Fruit fly (Drosophila melanogaster): Measurements from ENCODE around the gene lectin-33A.

The lectin-33A gene

DNA sequence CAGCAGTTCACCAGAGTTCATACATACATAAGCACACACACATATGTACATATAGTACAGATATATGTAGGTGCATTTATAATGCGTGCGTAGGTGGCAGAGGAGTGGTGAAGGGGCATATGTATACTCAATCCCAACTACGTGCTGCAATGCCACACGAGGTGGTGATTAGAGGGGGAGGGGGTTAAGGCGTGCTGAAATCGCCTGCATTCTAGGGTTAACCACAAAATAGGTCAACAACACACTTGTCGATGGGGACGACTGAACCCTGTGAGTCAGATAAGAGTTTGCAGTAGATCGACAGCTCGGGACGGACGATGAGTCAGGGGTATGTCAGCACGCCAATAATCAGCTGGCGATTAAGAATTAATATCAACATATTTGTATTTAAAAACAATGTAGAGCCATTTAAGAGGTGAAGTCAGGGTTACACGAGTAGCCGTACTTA, 43.6 kb downstream of the lectin-33A start:
- no peak for TF ChIP-seq dsf (GFP tag; optimal IDR thresholded peaks at IDR 0.05; ENCODE audit: borderline replicate concordance)
- peak; percentile 45 for TF ChIP-seq psq (GFP tag; optimal IDR thresholded peaks at IDR 0.05)
- no peak for TF ChIP-seq pan (optimal IDR thresholded peaks at IDR 0.05)
- no peak for TF ChIP-seq fru (GFP tag; optimal IDR thresholded peaks at IDR 0.05)
- peak; percentile 15 for TF ChIP-seq br (GFP tag; optimal IDR thresholded peaks at IDR 0.05)
- TF ChIP-seq Hr83 (GFP tag; optimal IDR thresholded peaks at IDR 0.05; ENCODE audit: poor library complexity, severe bottlenecking), result peak; percentile 25
- no peak for TF ChIP-seq rgr (GFP tag; optimal IDR thresholded peaks at IDR 0.05)
- TF ChIP-seq Hr78 (GFP tag; optimal IDR thresholded peaks at IDR 0.05), result no peak

DNA sequence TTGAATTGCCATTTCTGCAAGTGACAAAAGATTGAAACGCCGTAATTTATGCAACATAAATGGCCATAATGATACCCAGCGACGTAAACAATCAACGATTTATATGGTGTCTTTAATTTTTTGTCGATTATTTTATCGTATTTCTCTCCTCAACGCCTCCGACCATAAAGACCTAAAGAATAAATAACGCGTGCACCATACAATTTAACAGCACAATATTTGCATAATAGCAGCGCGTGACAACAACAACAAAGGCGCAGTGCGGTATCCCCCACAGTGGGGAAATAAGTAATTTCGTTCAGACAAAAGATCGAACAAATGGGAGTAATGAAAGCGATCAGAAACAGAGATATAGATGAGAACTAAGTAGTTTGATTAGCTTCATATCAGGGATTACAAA, 44.2 kb downstream of the lectin-33A start:
- TF ChIP-seq dmrt93B (GFP tag; optimal IDR thresholded peaks at IDR 0.05) (peak; percentile 7), Dfd (GFP tag; optimal IDR thresholded peaks at IDR 0.05) (no peak), ey (GFP tag; optimal IDR thresholded peaks at IDR 0.05) (no peak), Sp1 (GFP tag; optimal IDR thresholded peaks at IDR 0.05) (no peak), Rel (GFP tag; optimal IDR thresholded peaks at IDR 0.05) (no peak), Rel (tag; optimal IDR thresholded peaks at IDR 0.05) (peak; percentile 26), h (GFP tag; optimal IDR thresholded peaks at IDR 0.05) (peak; percentile 70), sv (GFP tag; optimal IDR thresholded peaks at IDR 0.05) (no peak), dl (GFP tag; optimal IDR thresholded peaks at IDR 0.05; ENCODE audit: insufficient read depth in 1 of 2, partially characterized antibody in 2 of 2) (no peak), Hnf4 (GFP tag; optimal IDR thresholded peaks at IDR 0.05) (peak; percentile 31), CrebA (GFP tag; optimal IDR thresholded peaks at IDR 0.05; ENCODE audit: borderline replicate concordance) (no peak), CG9705 (GFP tag; optimal IDR thresholded peaks at IDR 0.05) (peak; percentile 24), Vsx2 (GFP tag; optimal IDR thresholded peaks at IDR 0.05; ENCODE audit: partially characterized antibody) (no peak), lola (GFP tag; optimal IDR thresholded peaks at IDR 0.05) (no peak), tai (GFP tag; optimal IDR thresholded peaks at IDR 0.05) (no peak), fru (GFP tag; optimal IDR thresholded peaks at IDR 0.05) (no peak), br (GFP tag; optimal IDR thresholded peaks at IDR 0.05) (no peak), Jra (GFP tag; optimal IDR thresholded peaks at IDR 0.05) (no peak), CG32264 (GFP tag; optimal IDR thresholded peaks at IDR 0.05) (no peak), N (GFP tag; optimal IDR thresholded peaks at IDR 0.05) (no peak), Abd-B (GFP tag; optimal IDR thresholded peaks at IDR 0.05) (no peak), woc (GFP tag; optimal IDR thresholded peaks at IDR 0.05) (no peak), psq (GFP tag; optimal IDR thresholded peaks at IDR 0.05) (no peak), GATAd (GFP tag; optimal IDR thresholded peaks at IDR 0.05) (no peak), usp (GFP tag; optimal IDR thresholded peaks at IDR 0.05) (no peak), HLH106 (tag; optimal IDR thresholded peaks at IDR 0.05) (peak; percentile 17), pan (optimal IDR thresholded peaks at IDR 0.05) (no peak), Hr83 (GFP tag; optimal IDR thresholded peaks at IDR 0.05; ENCODE audit: poor library complexity, severe bottlenecking) (peak; percentile 73), OdsH (GFP tag; optimal IDR thresholded peaks at IDR 0.05) (no peak), Mio (GFP tag; optimal IDR thresholded peaks at IDR 0.05) (no peak), foxo (GFP tag; optimal IDR thresholded peaks at IDR 0.05) (no peak), brk (GFP tag; optimal IDR thresholded peaks at IDR 0.05) (no peak), jim (GFP tag; optimal IDR thresholded peaks at IDR 0.05) (no peak), rgr (GFP tag; optimal IDR thresholded peaks at IDR 0.05) (peak; percentile 34), dsf (GFP tag; optimal IDR thresholded peaks at IDR 0.05; ENCODE audit: borderline replicate concordance) (no peak), sage (GFP tag; optimal IDR thresholded peaks at IDR 0.05) (no peak), Myc (optimal IDR thresholded peaks at IDR 0.05) (no peak), Hr78 (GFP tag; optimal IDR thresholded peaks at IDR 0.05) (no peak), Dif (GFP tag; optimal IDR thresholded peaks at IDR 0.05; ENCODE audit: partially characterized antibody) (no peak)

- TF ChIP-seq GATAd (GFP tag; optimal IDR thresholded peaks at IDR 0.05) (no peak), usp (GFP tag; optimal IDR thresholded peaks at IDR 0.05) (no peak), Dfd (GFP tag; optimal IDR thresholded peaks at IDR 0.05) (peak; percentile 36)
These were observed 46.4 kb downstream of the lectin-33A start for dm6 chr2L:11048307-11048706.

Data from whole organism, wandering third instar larva.